Fruit fly (Drosophila melanogaster) whole organism, prepupa: ENCODE measurements around the gene CG45066.

ENCODE experiments used
- CG10631 ChIP-seq: fragments of 200-800 bp; sonication (Bioruptor generic); optimal IDR thresholded peaks from 2 replicates; lab custom pipeline; 2016; ENCODE audit warnings: missing biosample characterization, missing genetic modification characterization
- CG10669 ChIP-seq: fragments of 200-800 bp; sonication (Bioruptor generic); optimal IDR thresholded peaks from 3 replicates; lab custom pipeline; 2018; ENCODE audit warnings: missing biosample characterization, mild to moderate bottlenecking, missing genetic modification characterization, moderate library complexity
- CG11762 ChIP-seq: fragments of 200-800 bp; sonication (Bioruptor generic); optimal IDR thresholded peaks from 3 replicates; lab custom pipeline; 2016; ENCODE audit warnings: missing biosample characterization, missing genetic modification characterization; ENCODE audit not compliant: insufficient read depth
- CG3919 ChIP-seq: fragments of 200-800 bp; sonication (Bioruptor generic); optimal IDR thresholded peaks from 3 replicates; lab custom pipeline; 2016; ENCODE audit warnings: missing biosample characterization, missing genetic modification characterization
- CG6276 ChIP-seq: fragments of 200-800 bp; sonication (Bioruptor generic); optimal IDR thresholded peaks from 2 replicates; lab custom pipeline; 2017; ENCODE audit warnings: missing biosample characterization, mild to moderate bottlenecking, missing genetic modification characterization
- Ets96B ChIP-seq: fragments of 200-800 bp; optimal IDR thresholded peaks from 2 replicates; lab custom pipeline; 2019; ENCODE audit warnings: missing biosample characterization, mild to moderate bottlenecking, missing genetic modification characterization, moderate library complexity
- Gug ChIP-seq: fragments of 200-800 bp; sonication (Bioruptor generic); IDR thresholded peaks from 2 replicates; pipeline ENCODE4 v1.3.6; 2022; ENCODE audit warnings: missing biosample characterization, missing genetic modification characterization
- Hr4 ChIP-seq: fragments of 200-800 bp; sonication (Bioruptor generic); optimal IDR thresholded peaks from 3 replicates; lab custom pipeline; 2016; ENCODE audit warnings: missing biosample characterization, missing genetic modification characterization
- Lpt ChIP-seq: fragments of 200-800 bp; sonication (Bioruptor generic); optimal IDR thresholded peaks from 3 replicates; lab custom pipeline; 2016; ENCODE audit warnings: missing biosample characterization, missing genetic modification characterization
- achi ChIP-seq: fragments of 200-800 bp; sonication (Bioruptor generic); optimal IDR thresholded peaks from 3 replicates; lab custom pipeline; 2016; ENCODE audit warnings: missing biosample characterization, missing genetic modification characterization
- dsx ChIP-seq: fragments of 200-800 bp; optimal IDR thresholded peaks from 3 replicates; lab custom pipeline; 2019; ENCODE audit warnings: missing biosample characterization, mild to moderate bottlenecking, missing genetic modification characterization, moderate library complexity; ENCODE audit not compliant: poor library complexity, severe bottlenecking
- salr ChIP-seq, 2 experiments: fragments of 200-800 bp; sonication (Bioruptor generic); optimal IDR thresholded peaks; 3 replicates each; lab custom pipeline; 2016 to 2018; ENCODE audit warnings: missing biosample characterization in 2 of 2, missing genetic modification characterization in 2 of 2, mild to moderate bottlenecking in 1 of 2

DNA sequence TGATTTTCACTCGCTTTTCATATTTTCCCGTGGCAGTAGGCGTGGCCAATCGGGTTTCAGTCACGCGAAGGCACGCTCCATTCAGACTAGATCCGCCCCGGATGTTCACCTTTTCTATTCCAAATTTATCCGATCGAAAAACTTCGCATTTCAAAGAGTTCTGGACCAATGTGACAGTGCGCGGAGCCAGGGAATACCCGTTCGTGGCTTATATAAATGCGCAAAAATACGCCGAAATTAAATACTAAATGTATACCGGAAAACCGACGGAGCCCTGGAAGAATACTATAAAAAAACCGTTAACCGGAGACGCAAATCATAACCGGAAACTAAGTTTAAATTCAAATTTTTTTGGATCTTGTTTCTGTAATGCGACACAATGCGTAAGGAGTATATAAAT lies 16.5 kb upstream of the CG45066 start, which contains the start of gene promL:
- TF ChIP-seq Gug (GFP tag; lab: Robert Waterston, UW) (no peak), Hr4 (GFP tag; lab: Kevin White, UChicago) (no peak), CG10669 (GFP tag; lab: Kevin White, UChicago) (peak; percentile 6), achi (GFP tag; lab: Kevin White, UChicago) (no peak), Ets96B (tag; lab: Kevin White, UChicago) (no peak), CG3919 (GFP tag; lab: Kevin White, UChicago) (peak; percentile 38), Lpt (GFP tag; lab: Kevin White, UChicago) (no peak), dsx (peak; percentile 72), salr (GFP tag; optimal IDR thresholded peaks at IDR 0.05; lab: Kevin White, UChicago) (peak in 1 of 2 experiments; percentile 8), CG10631 (GFP tag; lab: Kevin White, UChicago) (no peak), CG6276 (GFP tag; lab: Kevin White, UChicago) (no peak), CG11762 (GFP tag; lab: Kevin White, UChicago) (no peak)
